Worm (Caenorhabditis elegans): ENCODE results near the gene igcm-1.

The igcm-1 gene

ce11 chrX:844649-845048 lies 6.7 kb downstream of the igcm-1 start:
- TF ChIP-seq nhr-237 (tag; optimal IDR thresholded peaks at IDR 0.05), result no peak
- no peak for TF ChIP-seq R02D3.7 (tag; optimal IDR thresholded peaks at IDR 0.05)
- no peak for TF ChIP-seq elt-1 (tag; optimal IDR thresholded peaks at IDR 0.05)
- peak; percentile 23 for TF ChIP-seq nfya-1 (tag; optimal IDR thresholded peaks at IDR 0.05; ENCODE audit: insufficient read depth)

ce11 chrX:841393-841792 lies 9.9 kb downstream of the igcm-1 start, which contains the start of gene F39H12.3:
TSS of gene F39H12.3 (minus strand) at chrX:841493.
- TF ChIP-seq ceh-82 (tag; optimal IDR thresholded peaks at IDR 0.05), result no peak
- no peak for TF ChIP-seq daf-12 (tag; optimal IDR thresholded peaks at IDR 0.05)
- TF ChIP-seq pqm-1 (tag; optimal IDR thresholded peaks at IDR 0.05), result no peak
- TF ChIP-seq skn-1 (tag; optimal IDR thresholded peaks at IDR 0.05), result no peak
- TF ChIP-seq eor-1 (tag; optimal IDR thresholded peaks at IDR 0.05), result no peak
- no peak for TF ChIP-seq ztf-11 (tag; optimal IDR thresholded peaks at IDR 0.05)
- no peak for TF ChIP-seq ceh-16 (tag; optimal IDR thresholded peaks at IDR 0.05)
- TF ChIP-seq egl-27 (tag; optimal IDR thresholded peaks at IDR 0.05), result no peak
- TF ChIP-seq ZK546.5 (tag; optimal IDR thresholded peaks at IDR 0.05), result no peak
- no peak for TF ChIP-seq unc-39 (tag; optimal IDR thresholded peaks at IDR 0.05)
- TF ChIP-seq nhr-76 (tag; optimal IDR thresholded peaks at IDR 0.05), result no peak
- TF ChIP-seq mml-1 (tag; optimal IDR thresholded peaks at IDR 0.05), result no peak
- TF ChIP-seq jun-1 (tag; optimal IDR thresholded peaks at IDR 0.05), result no peak
- no peak for TF ChIP-seq nhr-12 (tag; optimal IDR thresholded peaks at IDR 0.05)
- TF ChIP-seq nhr-23 (tag; optimal IDR thresholded peaks at IDR 0.05), result no peak

ce11 chrX:834478-834877 lies 16.8 kb downstream of the igcm-1 start, which contains the start of gene F39H12.1:
TSS of gene F39H12.1 (plus strand) at chrX:834778.
- TF ChIP-seq nhr-23 (tag; optimal IDR thresholded peaks at IDR 0.05) (no peak), lin-15B (tag; optimal IDR thresholded peaks at IDR 0.05) (no peak), nhr-25 (tag; optimal IDR thresholded peaks at IDR 0.05) (no peak), eor-1 (tag; optimal IDR thresholded peaks at IDR 0.05) (no peak), pha-4 (tag; optimal IDR thresholded peaks at IDR 0.05) (no peak), ZK546.5 (tag; optimal IDR thresholded peaks at IDR 0.05) (no peak), zag-1 (tag; optimal IDR thresholded peaks at IDR 0.05) (no peak)

ce11 chrX:830185-830584 lies 21.1 kb downstream of the igcm-1 start:
- TF ChIP-seq jun-1 (tag; optimal IDR thresholded peaks at IDR 0.05) (no peak), lin-39 (tag; optimal IDR thresholded peaks at IDR 0.05) (no peak), nhr-67 (tag; optimal IDR thresholded peaks at IDR 0.05) (no peak), nhr-28 (tag; optimal IDR thresholded peaks at IDR 0.05) (no peak), pqm-1 (tag; optimal IDR thresholded peaks at IDR 0.05) (no peak), skn-1 (tag; optimal IDR thresholded peaks at IDR 0.05) (no peak), nhr-43 (tag; optimal IDR thresholded peaks at IDR 0.05; ENCODE audit: poor library complexity, severe bottlenecking) (no peak), snpc-4 (tag; optimal IDR thresholded peaks at IDR 0.05) (no peak), aly-2 (tag; optimal IDR thresholded peaks at IDR 0.05) (no peak), eor-1 (tag; optimal IDR thresholded peaks at IDR 0.05) (no peak), ceh-9 (tag; optimal IDR thresholded peaks at IDR 0.05) (no peak), nhr-11 (tag; optimal IDR thresholded peaks at IDR 0.05) (no peak), ZK546.5 (tag; optimal IDR thresholded peaks at IDR 0.05) (no peak), fos-1 (tag; optimal IDR thresholded peaks at IDR 0.05) (no peak)

ce11 chrX:828603-829002 lies 22.7 kb downstream of the igcm-1 start, which contains the start of gene wdr-54:
TSS of gene wdr-54 (plus strand) at chrX:828903.
- no peak for TF ChIP-seq ceh-28 (tag; optimal IDR thresholded peaks at IDR 0.05)
- no peak for TF ChIP-seq nhr-237 (tag; optimal IDR thresholded peaks at IDR 0.05)
- no peak for TF ChIP-seq nhr-12 (tag; optimal IDR thresholded peaks at IDR 0.05)
- no peak for TF ChIP-seq elt-3 (tag; optimal IDR thresholded peaks at IDR 0.05)

ce11 chrX:827502-827901 lies 23.8 kb downstream of the igcm-1 start:
- TF ChIP-seq egl-5 (tag; optimal IDR thresholded peaks at IDR 0.05) (peak; percentile 60), pqm-1 (tag; optimal IDR thresholded peaks at IDR 0.05) (no peak), aly-2 (tag; optimal IDR thresholded peaks at IDR 0.05) (no peak), egl-27 (tag; optimal IDR thresholded peaks at IDR 0.05) (no peak), snpc-4 (tag; optimal IDR thresholded peaks at IDR 0.05) (peak; percentile 20), hmg-11 (tag; optimal IDR thresholded peaks at IDR 0.05) (peak; percentile 92), lin-15B (tag; optimal IDR thresholded peaks at IDR 0.05) (peak; percentile 43), elt-3 (tag; optimal IDR thresholded peaks at IDR 0.05) (no peak), eor-1 (tag; optimal IDR thresholded peaks at IDR 0.05) (no peak), nhr-28 (tag; optimal IDR thresholded peaks at IDR 0.05) (no peak), mml-1 (tag; optimal IDR thresholded peaks at IDR 0.05) (no peak), ceh-16 (tag; optimal IDR thresholded peaks at IDR 0.05) (no peak), nhr-77 (tag; optimal IDR thresholded peaks at IDR 0.05) (no peak), nfya-1 (tag; optimal IDR thresholded peaks at IDR 0.05; ENCODE audit: insufficient read depth) (peak; percentile 76), nhr-12 (tag; optimal IDR thresholded peaks at IDR 0.05) (no peak), ZK546.5 (tag; optimal IDR thresholded peaks at IDR 0.05) (no peak), zag-1 (tag; optimal IDR thresholded peaks at IDR 0.05) (no peak), nhr-43 (tag; optimal IDR thresholded peaks at IDR 0.05; ENCODE audit: poor library complexity, severe bottlenecking) (peak; percentile 7), nhr-237 (tag; optimal IDR thresholded peaks at IDR 0.05) (no peak), daf-12 (tag; optimal IDR thresholded peaks at IDR 0.05) (peak; percentile 6), fkh-2 (tag; optimal IDR thresholded peaks at IDR 0.05) (no peak), ceh-9 (tag; optimal IDR thresholded peaks at IDR 0.05) (no peak), skn-1 (tag; optimal IDR thresholded peaks at IDR 0.05) (no peak), fos-1 (tag; optimal IDR thresholded peaks at IDR 0.05) (no peak), unc-62 (GFP tag; optimal IDR thresholded peaks at IDR 0.05) (no peak), ama-1 (optimal IDR thresholded peaks at IDR 0.05) (no peak), lin-39 (tag; optimal IDR thresholded peaks at IDR 0.05) (peak; percentile 77), elt-2 (tag; optimal IDR thresholded peaks at IDR 0.05) (peak; percentile 10)

Data from whole organism, L3 larva.